Fruit fly (Drosophila melanogaster): Measurements from ENCODE around the gene CG4793.
A peak's percentile ranks its signal among the peaks of the same experiment; 100 is the strongest.

CG4793 gene

dm6 chr2L:15909826-15910225 is 13.4 kb upstream of the CG4793 start (continued):
- TF ChIP-seq Chrac-16 (GFP tag; optimal IDR thresholded peaks at IDR 0.05) (no peak), exex (tag; optimal IDR thresholded peaks at IDR 0.05) (no peak), CG14441 (GFP tag; IDR thresholded peaks at IDR 0.05) (peak; percentile 49), gem (tag; optimal IDR thresholded peaks at IDR 0.05) (no peak), cwo (GFP tag; optimal IDR thresholded peaks at IDR 0.05) (peak; percentile 61), fu2 (GFP tag; optimal IDR thresholded peaks at IDR 0.05) (no peak), row (GFP tag; IDR thresholded peaks at IDR 0.05) (peak; percentile 15; the same call in 1 of the 3 replicates), trh (GFP tag; optimal IDR thresholded peaks at IDR 0.05) (no peak), CTCF (GFP tag; optimal IDR thresholded peaks at IDR 0.05) (no peak), hkb (optimal IDR thresholded peaks at IDR 0.05) (no peak), hkb (GFP tag; IDR thresholded peaks at IDR 0.05) (no peak), gce (GFP tag; IDR thresholded peaks at IDR 0.05) (no peak), Xrp1 (GFP tag; IDR thresholded peaks at IDR 0.05) (no peak), HmgD (GFP tag; optimal IDR thresholded peaks at IDR 0.05) (no peak), onecut (GFP tag; IDR thresholded peaks at IDR 0.05) (no peak; the same call in 1 of the 2 replicates), Hr39 (optimal IDR thresholded peaks at IDR 0.05) (no peak), az2 (GFP tag; optimal IDR thresholded peaks at IDR 0.05) (no peak), CG33557 (GFP tag; optimal IDR thresholded peaks at IDR 0.05) (no peak), pfk (GFP tag; optimal IDR thresholded peaks at IDR 0.05) (no peak), Nf-YB (GFP tag; optimal IDR thresholded peaks at IDR 0.05) (no peak), dysf (GFP tag; IDR thresholded peaks at IDR 0.05) (peak; percentile 33; the same call in 1 of the 3 replicates), Aef1 (GFP tag; IDR thresholded peaks at IDR 0.05) (no peak), sug (tag; optimal IDR thresholded peaks at IDR 0.05) (peak; percentile 86), Elba2 (GFP tag; optimal IDR thresholded peaks at IDR 0.05) (no peak), CG17912 (GFP tag; optimal IDR thresholded peaks at IDR 0.05) (peak; percentile 46), CG9876 (GFP tag; optimal IDR thresholded peaks at IDR 0.05) (no peak), Gug (GFP tag; IDR thresholded peaks at IDR 0.05) (no peak), Ets65A (GFP tag) (no peak), sim (GFP tag; IDR thresholded peaks at IDR 0.05) (no peak), bsh (GFP tag; optimal IDR thresholded peaks at IDR 0.05) (no peak), wor (GFP tag; IDR thresholded peaks at IDR 0.05) (no peak), gsb (GFP tag; IDR thresholded peaks at IDR 0.05) (no peak), CG12769 (tag; optimal IDR thresholded peaks at IDR 0.05) (peak; percentile 87), CG31388 (GFP tag; optimal IDR thresholded peaks at IDR 0.05) (no peak), tin (GFP tag; optimal IDR thresholded peaks at IDR 0.05) (no peak), CG9932 (GFP tag; IDR thresholded peaks at IDR 0.05) (0 out of 2 replicates have a peak, but pooled peaks have one; percentile 26), CG9797 (GFP tag; optimal IDR thresholded peaks at IDR 0.05) (no peak), CG10979 (tag; optimal IDR thresholded peaks at IDR 0.05) (no peak), tgo (GFP tag; IDR thresholded peaks at IDR 0.05) (no peak), NFAT (GFP tag; IDR thresholded peaks at IDR 0.05) (no peak), knrl (GFP tag; IDR thresholded peaks at IDR 0.05; ENCODE audit: partially characterized antibody) (no peak), stc (GFP tag; IDR thresholded peaks at IDR 0.05) (0 out of 2 replicates have a peak, but pooled peaks have one; percentile 37), CG15011 (GFP tag; optimal IDR thresholded peaks at IDR 0.05) (no peak), CG3847 (GFP tag; IDR thresholded peaks at IDR 0.05) (no peak), CG13123 (GFP tag; optimal IDR thresholded peaks at IDR 0.05) (no peak), C15 (GFP tag; IDR thresholded peaks at IDR 0.05) (no peak), scrt (GFP tag; optimal IDR thresholded peaks at IDR 0.05) (no peak), CG10147 (GFP tag; optimal IDR thresholded peaks at IDR 0.05) (no peak), CG8944 (GFP tag; optimal IDR thresholded peaks at IDR 0.05) (no peak), CG12236 (GFP tag; optimal IDR thresholded peaks at IDR 0.05) (no peak), Awh (GFP tag; IDR thresholded peaks at IDR 0.05) (no peak), seq (GFP tag; IDR thresholded peaks at IDR 0.05) (peak; percentile 47; the same call in 1 of the 2 replicates), Usf (GFP tag; optimal IDR thresholded peaks at IDR 0.05) (no peak), CG11247 (GFP tag; IDR thresholded peaks at IDR 0.05) (no peak)

Data from whole organism, embryonic.